Fruit fly (Drosophila melanogaster): ENCODE results near the gene Tpt.
A peak's percentile ranks its signal among the peaks of the same experiment; 100 is the strongest.

Gene Tpt

DNA sequence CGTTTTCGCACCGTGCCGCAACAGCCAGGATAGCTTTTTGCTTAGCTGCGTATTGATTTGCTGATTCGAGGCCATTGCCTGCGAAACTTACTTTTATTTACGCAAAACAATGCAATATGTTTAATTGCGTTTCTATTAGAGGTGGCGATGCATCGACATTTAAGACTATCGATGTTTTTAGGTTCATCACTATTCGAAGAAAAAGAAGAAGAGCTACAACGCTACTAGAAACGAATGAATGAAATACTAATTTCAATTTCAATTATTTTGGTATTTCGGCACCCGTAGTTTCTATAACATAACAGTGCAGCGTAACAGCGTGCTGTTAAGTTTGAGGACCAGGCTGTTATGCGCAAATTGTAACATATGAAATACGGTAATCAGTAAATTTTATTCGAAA is at the start of gene Tpt, which contains the start of the genes mkg-p and CG13667 (continued):
- TF ChIP-seq CG18619 (GFP tag; optimal IDR thresholded peaks at IDR 0.05) (no peak), CG2129 (GFP tag; IDR thresholded peaks at IDR 0.05; ENCODE audit: partially characterized antibody) (peak; percentile 64), GATAe (GFP tag; conservative IDR thresholded peaks at IDR 0.05) (no peak), org-1 (GFP tag; optimal IDR thresholded peaks at IDR 0.05) (no peak), nom (GFP tag; optimal IDR thresholded peaks at IDR 0.05) (no peak), gt (GFP tag; IDR thresholded peaks at IDR 0.05) (no peak), Dp (GFP tag; optimal IDR thresholded peaks at IDR 0.05) (peak; percentile 52), scrt (GFP tag; optimal IDR thresholded peaks at IDR 0.05) (no peak), Dfd (GFP tag; optimal IDR thresholded peaks at IDR 0.05) (no peak), p53 (GFP tag; optimal IDR thresholded peaks at IDR 0.05) (no peak), CG11093 (GFP tag; IDR thresholded peaks at IDR 0.05) (no peak), Dek (tag; optimal IDR thresholded peaks at IDR 0.05) (no peak), Mrtf (GFP tag; IDR thresholded peaks at IDR 0.05) (no peak), Hr3 (GFP tag; optimal IDR thresholded peaks at IDR 0.05) (no peak), CG8290 (GFP tag; optimal IDR thresholded peaks at IDR 0.05) (no peak), CG8290 (tag; optimal IDR thresholded peaks at IDR 0.05) (no peak), Taf1 (GFP tag; IDR thresholded peaks at IDR 0.05) (no peak), psq (GFP tag; optimal IDR thresholded peaks at IDR 0.05) (no peak), lov (optimal IDR thresholded peaks at IDR 0.05) (no peak), lov (GFP tag; IDR thresholded peaks at IDR 0.05) (no peak), dati (GFP tag; IDR thresholded peaks at IDR 0.05) (no peak), CG8924 (tag; optimal IDR thresholded peaks at IDR 0.05) (peak; percentile 53), br (optimal IDR thresholded peaks at IDR 0.05) (no peak), pzg (GFP tag; optimal IDR thresholded peaks at IDR 0.05) (peak; percentile 97), CG9609 (GFP tag; optimal IDR thresholded peaks at IDR 0.05) (no peak), Jarid2 (GFP tag; optimal IDR thresholded peaks at IDR 0.05) (no peak), CG14710 (tag; optimal IDR thresholded peaks at IDR 0.05) (peak; percentile 70)

DNA sequence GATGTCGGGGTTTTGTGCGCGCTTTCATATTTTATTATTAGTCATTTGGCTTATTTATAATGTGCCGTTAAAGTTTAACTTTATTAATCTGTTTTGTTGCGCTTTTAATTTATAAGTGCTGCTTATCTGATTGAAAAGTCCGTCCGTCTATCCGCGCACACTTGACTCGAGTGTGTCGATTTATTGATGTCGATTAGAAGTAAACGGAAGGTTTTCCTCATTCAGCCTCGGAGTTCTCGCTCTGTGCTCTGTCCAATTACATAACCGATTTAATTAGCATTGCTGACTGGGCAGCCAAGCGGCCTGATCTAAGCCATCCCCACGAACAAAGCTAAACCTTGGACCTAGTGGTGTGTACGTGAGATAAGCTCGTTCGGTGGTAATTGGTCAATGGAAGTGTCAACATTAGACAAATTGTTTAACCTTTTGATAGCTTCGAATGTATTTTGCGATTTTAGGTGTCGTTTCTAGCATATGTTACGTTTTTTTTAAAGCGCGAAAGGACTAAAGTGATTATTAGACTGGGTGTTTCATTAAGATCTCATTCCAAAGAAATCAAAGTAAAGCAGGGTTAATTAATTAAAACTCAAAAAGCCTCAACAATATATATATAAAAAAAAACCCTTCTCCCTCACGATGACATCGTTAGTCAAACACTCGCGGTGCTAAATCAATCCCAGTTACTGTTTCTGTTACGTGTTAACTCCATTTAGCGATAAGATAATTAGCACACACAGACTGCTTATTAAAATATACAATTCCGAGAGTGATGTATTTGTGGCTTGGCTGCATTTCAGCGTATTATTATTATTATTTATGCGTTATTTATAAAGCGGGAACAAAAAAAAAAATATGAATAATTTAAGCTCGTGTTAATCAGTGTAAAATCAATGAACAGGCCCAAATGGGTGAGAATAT is 48.6 kb upstream of the Tpt start:
- TF ChIP-seq chinmo (GFP tag; IDR thresholded peaks at IDR 0.05; ENCODE audit: partially characterized antibody) (no peak), CG16813 (GFP tag; IDR thresholded peaks at IDR 0.05; ENCODE audit: partially characterized antibody) (no peak), hkb (optimal IDR thresholded peaks at IDR 0.05) (no peak), hkb (GFP tag; IDR thresholded peaks at IDR 0.05) (no peak), CG1647 (GFP tag; optimal IDR thresholded peaks at IDR 0.05) (no peak), CG8388 (GFP tag; optimal IDR thresholded peaks at IDR 0.05) (no peak), pita (GFP tag; optimal IDR thresholded peaks at IDR 0.05) (no peak), HmgD (GFP tag; optimal IDR thresholded peaks at IDR 0.05) (no peak), CG7839 (tag; optimal IDR thresholded peaks at IDR 0.05) (peak; percentile 36), Vsx1 (GFP tag; optimal IDR thresholded peaks at IDR 0.05) (peak; percentile 11), Dbx (GFP tag; IDR thresholded peaks at IDR 0.05) (no peak), CG8478 (optimal IDR thresholded peaks at IDR 0.05) (no peak), Eip74EF (GFP tag; optimal IDR thresholded peaks at IDR 0.05) (no peak), ERR (GFP tag; optimal IDR thresholded peaks at IDR 0.05) (no peak), Bdp1 (GFP tag; optimal IDR thresholded peaks at IDR 0.05) (no peak), Blimp-1 (GFP tag; optimal IDR thresholded peaks at IDR 0.05) (no peak), E2f1 (GFP tag; IDR thresholded peaks at IDR 0.05) (no peak), CG4707 (GFP tag; optimal IDR thresholded peaks at IDR 0.05) (no peak), gro (GFP tag; optimal IDR thresholded peaks at IDR 0.05) (peak; percentile 51), stc (GFP tag; IDR thresholded peaks at IDR 0.05) (no peak), kni (GFP tag; optimal IDR thresholded peaks at IDR 0.05) (no peak), lola (GFP tag; optimal IDR thresholded peaks at IDR 0.05) (no peak), Ravus (GFP tag; IDR thresholded peaks at IDR 0.05) (no peak), CG10543 (GFP tag; optimal IDR thresholded peaks at IDR 0.05) (no peak), CG16863 (GFP tag; optimal IDR thresholded peaks at IDR 0.05) (no peak)

Measured in whole organism, embryonic.